Fruit fly (Drosophila melanogaster): ENCODE measurements around the gene CG43208.

- TF ChIP-seq CG8478 (optimal IDR thresholded peaks at IDR 0.05) (no peak), usp (GFP tag; optimal IDR thresholded peaks at IDR 0.05) (no peak)
These were observed 41.5 kb upstream of the CG43208 start for dm6 chr3R:13261706-13262105.
